Fruit fly (Drosophila melanogaster) whole organism, embryonic: ENCODE results near the gene CG33124.

Source experiments
- Aef1 ChIP-seq: fragments of 200-800 bp; sonication (Bioruptor generic); IDR thresholded peaks from 3 replicates; pipeline ENCODE4 v1.3.6; 2022; ENCODE audit warnings: missing biosample characterization, missing genetic modification characterization
- C15 ChIP-seq: fragments of 200-800 bp; sonication (Bioruptor generic); IDR thresholded peaks from 3 replicates; pipeline ENCODE4 v1.3.6; 2022; ENCODE audit warnings: missing biosample characterization, missing genetic modification characterization
- CG12071 ChIP-seq: fragments of 200-800 bp; sonication (Bioruptor generic); optimal IDR thresholded peaks from 3 replicates; lab custom pipeline; 2018; ENCODE audit warnings: missing biosample characterization, mild to moderate bottlenecking, missing genetic modification characterization
- CG12104 ChIP-seq: fragments of 200-800 bp; sonication (Bioruptor generic); optimal IDR thresholded peaks from 3 replicates; lab custom pipeline; 2016; ENCODE audit warnings: missing biosample characterization, missing genetic modification characterization
- CG13287 ChIP-seq: fragments of 200-800 bp; sonication (Bioruptor generic); IDR thresholded peaks from 2 replicates; pipeline ENCODE4 v1.3.6; 2022; ENCODE audit warnings: missing biosample characterization, missing genetic modification characterization; ENCODE audit not compliant: partially characterized antibody
- CG13424 ChIP-seq: fragments of 200-800 bp; sonication (Bioruptor generic); optimal IDR thresholded peaks from 2 replicates; lab custom pipeline; 2019; ENCODE audit warnings: missing biosample characterization, mild to moderate bottlenecking, missing genetic modification characterization, moderate library complexity
- CG15696 ChIP-seq: fragments of 200-800 bp; sonication (Bioruptor generic); optimal IDR thresholded peaks from 2 replicates; lab custom pipeline; 2019; ENCODE audit warnings: missing biosample characterization, mild to moderate bottlenecking, missing genetic modification characterization, moderate library complexity
- CG17385 ChIP-seq: fragments of 200-800 bp; sonication (Bioruptor generic); optimal IDR thresholded peaks from 3 replicates; lab custom pipeline; 2018; ENCODE audit warnings: missing biosample characterization, mild to moderate bottlenecking, missing genetic modification characterization
- CG17568 ChIP-seq: fragments of 200-800 bp; sonication (Bioruptor generic); optimal IDR thresholded peaks from 2 replicates; lab custom pipeline; 2018; ENCODE audit warnings: missing biosample characterization, mild to moderate bottlenecking, missing genetic modification characterization, moderate library complexity
- CG18011 ChIP-seq: fragments of 200-800 bp; sonication (Bioruptor generic); optimal IDR thresholded peaks from 2 replicates; lab custom pipeline; 2017; ENCODE audit warnings: missing biosample characterization, missing genetic modification characterization, mild to moderate bottlenecking, moderate library complexity, missing genotype
- CG31365 ChIP-seq: fragments of 200-800 bp; sonication (Bioruptor generic); optimal IDR thresholded peaks from 2 replicates; lab custom pipeline; 2018; ENCODE audit warnings: missing biosample characterization, mild to moderate bottlenecking, missing genetic modification characterization
- CG32767 ChIP-seq: fragments of 200-800 bp; sonication (Bioruptor generic); IDR thresholded peaks from 2 replicates; pipeline ENCODE4 v1.3.6; 2022; ENCODE audit warnings: missing biosample characterization, missing genetic modification characterization
- CG34376 ChIP-seq: fragments of 200-800 bp; sonication (Bioruptor generic); optimal IDR thresholded peaks from 2 replicates; lab custom pipeline; 2018; ENCODE audit warnings: missing biosample characterization, mild to moderate bottlenecking, missing genetic modification characterization
- CG4404 ChIP-seq: fragments of 200-800 bp; sonication (Bioruptor generic); IDR thresholded peaks from 2 replicates; pipeline ENCODE4 v1.3.6; 2022; ENCODE audit warnings: missing biosample characterization, missing genetic modification characterization
- CG4707 ChIP-seq: fragments of 200-800 bp; sonication (Bioruptor generic); optimal IDR thresholded peaks from 2 replicates; lab custom pipeline; 2018; ENCODE audit warnings: missing biosample characterization, mild to moderate bottlenecking, missing genetic modification characterization, moderate library complexity
- CG4730 ChIP-seq: fragments of 200-800 bp; sonication (Bioruptor generic); IDR thresholded peaks from 2 replicates; pipeline ENCODE4 v1.3.6; 2022; ENCODE audit warnings: missing biosample characterization, missing genetic modification characterization
- CG4820 ChIP-seq: fragments of 200-800 bp; sonication (Bioruptor generic); optimal IDR thresholded peaks from 3 replicates; lab custom pipeline; 2016; ENCODE audit warnings: missing biosample characterization, missing genetic modification characterization
- CG5953 ChIP-seq: fragments of 200-800 bp; sonication (Bioruptor generic); IDR thresholded peaks from 2 replicates; pipeline ENCODE4 v1.3.6; 2022; ENCODE audit warnings: missing biosample characterization, missing genetic modification characterization
- CG6813 ChIP-seq: fragments of 200-800 bp; sonication (Bioruptor generic); optimal IDR thresholded peaks from 2 replicates; lab custom pipeline; 2017; ENCODE audit warnings: missing biosample characterization, missing genetic modification characterization, mild to moderate bottlenecking, moderate library complexity, missing genetic modification reagents
- CG7357 ChIP-seq: fragments of 200-800 bp; sonication (Bioruptor generic); IDR thresholded peaks from 3 replicates; pipeline ENCODE4 v1.3.6; 2022; ENCODE audit warnings: missing biosample characterization, missing genetic modification characterization
- CG7928 ChIP-seq: fragments of 200-800 bp; sonication (Bioruptor generic); optimal IDR thresholded peaks from 2 replicates; lab custom pipeline; 2017; ENCODE audit warnings: missing biosample characterization, mild to moderate bottlenecking, missing genetic modification characterization
- E2f2 ChIP-seq: fragments of 200-800 bp; sonication (Bioruptor generic); IDR thresholded peaks from 2 replicates; pipeline ENCODE4 v1.3.6; 2022; ENCODE audit warnings: missing biosample characterization, missing genetic modification characterization
- Eip74EF ChIP-seq, 2 experiments: fragments of 200-800 bp in 1 of 2; fragments of >200 bp in 1 of 2; sonication (Bioruptor generic) in 1 of 2; optimal IDR thresholded peaks; 2 replicates each; lab custom pipeline; 2017 to 2019; ENCODE audit warnings: missing biosample characterization in 2 of 2, missing genetic modification characterization in 2 of 2, mild to moderate bottlenecking in 1 of 2, moderate library complexity in 1 of 2
- Gsc ChIP-seq: fragments of 200-800 bp; sonication (Bioruptor generic); IDR thresholded peaks from 2 replicates; pipeline ENCODE4 v1.3.6; 2022; ENCODE audit warnings: missing biosample characterization, missing genetic modification characterization
- HLH4C ChIP-seq: fragments of 200-800 bp; sonication (Bioruptor generic); IDR thresholded peaks from 3 replicates; pipeline ENCODE4 v1.3.6; 2022; ENCODE audit warnings: missing biosample characterization, missing genetic modification characterization; ENCODE audit not compliant: partially characterized antibody
- NC2β ChIP-seq: fragments of 200-800 bp; sonication (Bioruptor generic); optimal IDR thresholded peaks from 2 replicates; lab custom pipeline; 2016; ENCODE audit warnings: missing biosample characterization, missing genetic modification characterization
- Nf-YB ChIP-seq: fragments of 200-800 bp; sonication (Bioruptor generic); optimal IDR thresholded peaks from 3 replicates; lab custom pipeline; 2019; ENCODE audit warnings: missing biosample characterization, mild to moderate bottlenecking, missing genetic modification characterization, moderate library complexity
- Rfx ChIP-seq: fragments of 200-800 bp; sonication (Bioruptor generic); IDR thresholded peaks from 2 replicates; pipeline ENCODE4 v1.3.6; 2022; ENCODE audit warnings: missing biosample characterization, missing genetic modification characterization
- Six4 ChIP-seq: fragments of 200-800 bp; sonication (Bioruptor generic); optimal IDR thresholded peaks from 2 replicates; lab custom pipeline; 2016; ENCODE audit warnings: missing biosample characterization, missing genetic modification characterization
- Taf1 ChIP-seq: fragments of 200-800 bp; sonication (Bioruptor generic); IDR thresholded peaks from 2 replicates; pipeline ENCODE4 v1.3.6; 2022; ENCODE audit warnings: missing biosample characterization, missing genetic modification characterization
- aop ChIP-seq: fragments of 200-800 bp; sonication (Bioruptor generic); IDR thresholded peaks from 2 replicates; pipeline ENCODE4 v1.3.6; 2022; ENCODE audit warnings: missing biosample characterization, missing genetic modification characterization
- bbx ChIP-seq: fragments of 200-800 bp; sonication (Bioruptor generic); IDR thresholded peaks from 2 replicates; pipeline ENCODE4 v1.3.6; 2022; ENCODE audit warnings: missing biosample characterization, missing genetic modification characterization; ENCODE audit not compliant: partially characterized antibody
- cas ChIP-seq: fragments of 200-800 bp; sonication (Bioruptor generic); IDR thresholded peaks from 2 replicates; pipeline ENCODE4 v1.3.6; 2022; ENCODE audit warnings: missing biosample characterization, missing genetic modification characterization
- ci ChIP-seq: fragments of 200-800 bp; sonication (Bioruptor generic); IDR thresholded peaks from 3 replicates; pipeline ENCODE4 v1.3.6; 2022; ENCODE audit warnings: missing biosample characterization, missing genetic modification characterization
- crol ChIP-seq: fragments of 200-800 bp; sonication (Bioruptor generic); IDR thresholded peaks from 2 replicates; pipeline ENCODE4 v1.3.6; 2022; ENCODE audit warnings: missing biosample characterization, missing genetic modification characterization
- ewg ChIP-seq: fragments of 200-800 bp; sonication (Bioruptor generic); optimal IDR thresholded peaks from 3 replicates; lab custom pipeline; 2017; ENCODE audit warnings: mild to moderate bottlenecking, missing biosample characterization, missing genetic modification reagents, missing genetic modification characterization
- fu2 ChIP-seq: fragments of 200-800 bp; sonication (Bioruptor generic); optimal IDR thresholded peaks from 2 replicates; lab custom pipeline; 2016; ENCODE audit warnings: missing biosample characterization, missing genetic modification characterization
- gcm ChIP-seq: fragments of 200-800 bp; sonication (Bioruptor generic); optimal IDR thresholded peaks from 2 replicates; lab custom pipeline; 2019; ENCODE audit warnings: missing biosample characterization, mild to moderate bottlenecking, missing genetic modification characterization, moderate library complexity
- gsb-n ChIP-seq: fragments of 200-800 bp; sonication (Bioruptor generic); optimal IDR thresholded peaks from 3 replicates; lab custom pipeline; 2018; ENCODE audit warnings: missing biosample characterization, mild to moderate bottlenecking, missing genetic modification characterization
- hkb ChIP-seq, 2 experiments: fragments of 200-800 bp in 1 of 2; fragments of >200 bp in 1 of 2; sonication (Bioruptor generic) in 1 of 2; IDR thresholded peaks in 1 of 2; optimal IDR thresholded peaks in 1 of 2; 2 replicates each; pipeline versions ENCODE4 v1.3.6 to Lab custom; 2017 to 2022; ENCODE audit warnings: missing biosample characterization in 1 of 2, missing genetic modification characterization in 1 of 2
- insv ChIP-seq, 2 experiments: fragments of 200-800 bp; sonication (Bioruptor generic); optimal IDR thresholded peaks; 3 replicates each; lab custom pipeline; 2016 to 2018; ENCODE audit warnings: missing biosample characterization in 2 of 2, missing genetic modification characterization in 2 of 2
- ken ChIP-seq: fragments of 200-800 bp; sonication (Bioruptor generic); IDR thresholded peaks from 3 replicates; pipeline ENCODE4 v1.3.6; 2022; ENCODE audit warnings: missing biosample characterization, missing genetic modification characterization
- mirr ChIP-seq: fragments of 200-800 bp; sonication (Bioruptor generic); optimal IDR thresholded peaks from 3 replicates; lab custom pipeline; 2018; ENCODE audit warnings: missing biosample characterization, mild to moderate bottlenecking, missing genetic modification characterization
- pfk ChIP-seq: fragments of 200-800 bp; sonication (Bioruptor generic); optimal IDR thresholded peaks from 2 replicates; lab custom pipeline; 2018; ENCODE audit warnings: missing biosample characterization, mild to moderate bottlenecking, missing genetic modification characterization, moderate library complexity
- pros ChIP-seq: fragments of 200-800 bp; sonication (Bioruptor generic); optimal IDR thresholded peaks from 3 replicates; lab custom pipeline; 2019; ENCODE audit warnings: missing biosample characterization, mild to moderate bottlenecking, missing genetic modification characterization, moderate library complexity
- sqz ChIP-seq: fragments of 200-800 bp; sonication (Bioruptor generic); optimal IDR thresholded peaks from 3 replicates; lab custom pipeline; 2018; ENCODE audit warnings: missing biosample characterization, mild to moderate bottlenecking, missing genetic modification characterization
- tna ChIP-seq: fragments of 200-800 bp; sonication (Bioruptor generic); IDR thresholded peaks from 2 replicates; pipeline ENCODE4 v1.3.6; 2022; ENCODE audit warnings: missing biosample characterization, missing genetic modification characterization; ENCODE audit not compliant: partially characterized antibody
- twi ChIP-seq: fragments of 200-800 bp; optimal IDR thresholded peaks from 2 replicates; lab custom pipeline; 2019; ENCODE audit warnings: missing biosample characterization, mild to moderate bottlenecking, missing genetic modification characterization, moderate library complexity
- zen2 ChIP-seq: fragments of 200-800 bp; sonication (Bioruptor generic); IDR thresholded peaks from 3 replicates; pipeline ENCODE4 v1.3.6; 2022; ENCODE audit warnings: missing biosample characterization, missing genetic modification characterization; ENCODE audit not compliant: partially characterized antibody

Gene CG33124

DNA sequence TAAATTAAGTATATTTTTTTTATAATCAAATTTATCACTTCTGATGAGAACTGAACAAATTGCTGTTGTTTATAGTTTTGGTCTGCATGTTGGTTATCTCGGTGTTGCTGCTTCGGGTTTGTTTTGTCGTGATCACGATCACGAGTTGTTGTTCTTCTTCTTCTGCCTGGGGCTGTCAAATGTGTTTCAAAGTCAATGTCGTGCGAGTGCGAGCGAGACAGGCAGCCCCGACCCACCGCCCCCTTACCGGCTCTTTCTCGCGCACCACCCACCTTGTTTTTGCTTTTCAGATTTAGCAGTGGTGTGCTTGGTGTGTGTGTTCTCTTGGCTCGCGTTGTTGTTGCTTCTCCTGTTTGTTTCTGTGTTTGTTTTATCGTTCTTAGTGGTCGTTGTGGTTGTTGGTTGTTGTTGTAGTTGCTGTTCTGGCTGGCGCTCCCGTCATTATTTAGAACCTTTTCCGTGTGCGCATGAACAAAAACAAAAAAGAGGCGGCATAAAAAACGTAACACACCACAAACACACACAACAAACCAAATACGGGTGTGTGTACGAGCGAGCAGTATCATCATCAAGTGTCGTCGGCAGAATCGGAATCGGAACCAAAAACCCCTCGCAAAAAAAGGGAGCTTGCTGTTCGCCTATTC lies 11.3 kb downstream of the CG33124 start, which contains the start of gene COX7AL2 (continued):
- no peak for TF ChIP-seq aop (GFP tag; lab: Robert Waterston, UW)
- TF ChIP-seq CG4730, result no peak
- TF ChIP-seq C15 (GFP tag; lab: Robert Waterston, UW), result no peak
- TF ChIP-seq twi (tag; lab: Kevin White, UChicago), result no peak
- no peak for TF ChIP-seq CG13424
- TF ChIP-seq gsb-n (tag; lab: Kevin White, UChicago), result no peak
- no peak for TF ChIP-seq Eip74EF (GFP tag; optimal IDR thresholded peaks at IDR 0.05; lab: Kevin White, UChicago)
- no peak for TF ChIP-seq CG7928 (GFP tag; lab: Kevin White, UChicago)
- TF ChIP-seq HLH4C (GFP tag; lab: Robert Waterston, UW), result no peak
- no peak for TF ChIP-seq Gsc (GFP tag; lab: Robert Waterston, UW)
- no peak for TF ChIP-seq CG5953 (GFP tag; lab: Robert Waterston, UW)
- TF ChIP-seq fu2 (GFP tag; lab: Kevin White, UChicago), result no peak
- no peak for TF ChIP-seq tna (GFP tag; lab: Robert Waterston, UW)
- peak; percentile 14 for TF ChIP-seq Nf-YB (GFP tag; lab: Kevin White, UChicago)
- no peak for TF ChIP-seq Six4 (GFP tag; lab: Kevin White, UChicago)
- TF ChIP-seq hkb (optimal IDR thresholded peaks at IDR 0.05; lab: Kevin White, UChicago), result no peak
- no peak for TF ChIP-seq hkb (GFP tag; IDR thresholded peaks at IDR 0.05; lab: Robert Waterston, UW)
- 0 out of 3 replicates have a peak, but pooled peaks have one; percentile 11 for TF ChIP-seq CG7357 (GFP tag; lab: Robert Waterston, UW)
- no peak for TF ChIP-seq zen2 (GFP tag; lab: Robert Waterston, UW)
- TF ChIP-seq CG34376 (GFP tag; lab: Kevin White, UChicago), result no peak
- TF ChIP-seq CG12071 (GFP tag; lab: Kevin White, UChicago), result no peak
- no peak for TF ChIP-seq CG12104 (GFP tag; lab: Kevin White, UChicago)
- TF ChIP-seq CG32767, result no peak
- peak; percentile 95 for TF ChIP-seq CG17385
- TF ChIP-seq CG17568 (GFP tag; lab: Kevin White, UChicago), result no peak
- no peak for TF ChIP-seq ken (GFP tag; lab: Robert Waterston, UW)
- TF ChIP-seq gcm, result no peak
- TF ChIP-seq CG6813 (GFP tag; lab: Kevin White, UChicago), result no peak
- no peak for TF ChIP-seq CG4404 (GFP tag; lab: Robert Waterston, UW)
- TF ChIP-seq ewg (GFP tag; lab: Kevin White, UChicago), result peak; percentile 20
- no peak for TF ChIP-seq Taf1 (GFP tag; lab: Robert Waterston, UW)
- no peak for TF ChIP-seq CG18011 (GFP tag; lab: Kevin White, UChicago)
- no peak for TF ChIP-seq CG13287 (GFP tag; lab: Robert Waterston, UW)
- no peak for TF ChIP-seq pros (GFP tag; lab: Kevin White, UChicago)
- TF ChIP-seq CG15696 (tag; lab: Kevin White, UChicago), result no peak
- no peak for TF ChIP-seq Aef1
- TF ChIP-seq CG31365 (tag; lab: Kevin White, UChicago), result no peak
- TF ChIP-seq pfk, result no peak
- no peak for TF ChIP-seq E2f2 (GFP tag; lab: Robert Waterston, UW)
- no peak for TF ChIP-seq mirr (GFP tag; lab: Kevin White, UChicago)
- no peak for TF ChIP-seq cas (GFP tag; lab: Robert Waterston, UW)
- no peak for TF ChIP-seq crol (GFP tag; lab: Robert Waterston, UW)
- TF ChIP-seq ci (GFP tag; lab: Robert Waterston, UW), result no peak
- TF ChIP-seq insv (GFP tag; optimal IDR thresholded peaks at IDR 0.05; lab: Kevin White, UChicago), result no peak
- no peak for TF ChIP-seq CG4820 (GFP tag; lab: Kevin White, UChicago)
- TF ChIP-seq NC2β (GFP tag; lab: Kevin White, UChicago), result no peak
- TF ChIP-seq CG4707 (GFP tag; lab: Kevin White, UChicago), result no peak
- TF ChIP-seq sqz (GFP tag; lab: Kevin White, UChicago), result no peak
- TF ChIP-seq bbx (GFP tag; lab: Robert Waterston, UW), result no peak
- TF ChIP-seq Rfx (GFP tag; lab: Robert Waterston, UW), result no peak
